Fruit fly (Drosophila melanogaster) whole organism, embryonic: ENCODE data around the gene mRpS9.

Experiments
- Adf1 ChIP-seq: fragments of 200-800 bp; sonication (Bioruptor generic); IDR thresholded peaks from 2 replicates; pipeline ENCODE4 v1.3.6; 2022; ENCODE audit warnings: missing biosample characterization, missing genetic modification characterization
- Awh ChIP-seq: fragments of 200-800 bp; sonication (Bioruptor generic); IDR thresholded peaks from 2 replicates; pipeline ENCODE4, ENCODE4 v1.3.6; 2022; ENCODE audit warnings: missing biosample characterization, missing genetic modification characterization
- Blimp-1 ChIP-seq: fragments of 200-800 bp; sonication (Bioruptor generic); optimal IDR thresholded peaks from 3 replicates; lab custom pipeline; 2018; ENCODE audit warnings: missing biosample characterization, missing genetic modification characterization, mild to moderate bottlenecking, moderate library complexity, missing genetic modification reagents
- BtbVII ChIP-seq: fragments of 200-800 bp; sonication (Bioruptor generic); optimal IDR thresholded peaks from 3 replicates; lab custom pipeline; 2017; ENCODE audit warnings: missing biosample characterization, mild to moderate bottlenecking, missing genetic modification characterization
- C15 ChIP-seq: fragments of 200-800 bp; sonication (Bioruptor generic); IDR thresholded peaks from 3 replicates; pipeline ENCODE4 v1.3.6; 2022; ENCODE audit warnings: missing biosample characterization, missing genetic modification characterization
- CG10959 ChIP-seq: fragments of 200-800 bp; sonication (Bioruptor generic); IDR thresholded peaks from 2 replicates; pipeline ENCODE4 v1.3.6; 2022; ENCODE audit warnings: missing biosample characterization, missing genetic modification characterization
- CG11085 ChIP-seq: fragments of 200-800 bp; sonication (Bioruptor generic); IDR thresholded peaks from 2 replicates; pipeline ENCODE4 v1.3.6; 2022; ENCODE audit warnings: missing biosample characterization, missing genetic modification characterization
- CG11456 ChIP-seq: fragments of 200-800 bp; sonication (Bioruptor generic); IDR thresholded peaks from 3 replicates; pipeline ENCODE4 v1.3.6; 2022; ENCODE audit warnings: missing biosample characterization, missing genetic modification characterization
- CG11723 ChIP-seq: fragments of 200-800 bp; sonication (Bioruptor generic); optimal IDR thresholded peaks from 2 replicates; lab custom pipeline; 2017; ENCODE audit warnings: missing biosample characterization, mild to moderate bottlenecking, missing genetic modification characterization
- CG12219 ChIP-seq: fragments of 200-800 bp; sonication (Bioruptor generic); optimal IDR thresholded peaks from 3 replicates; lab custom pipeline; 2018; ENCODE audit warnings: missing biosample characterization, mild to moderate bottlenecking, missing genetic modification characterization
- CG12942 ChIP-seq: fragments of 200-800 bp; sonication (Bioruptor generic); optimal IDR thresholded peaks from 3 replicates; lab custom pipeline; 2016; ENCODE audit warnings: missing biosample characterization, missing genetic modification characterization
- CG13287 ChIP-seq: fragments of 200-800 bp; sonication (Bioruptor generic); IDR thresholded peaks from 2 replicates; pipeline ENCODE4 v1.3.6; 2022; ENCODE audit warnings: missing biosample characterization, missing genetic modification characterization; ENCODE audit not compliant: partially characterized antibody
- CG14050 ChIP-seq: fragments of 200-800 bp; sonication (Bioruptor generic); IDR thresholded peaks from 3 replicates; pipeline ENCODE4 v1.3.6; 2022; ENCODE audit warnings: missing biosample characterization, missing genetic modification characterization
- CG1602 ChIP-seq: fragments of 200-800 bp; sonication (Bioruptor generic); optimal IDR thresholded peaks from 3 replicates; lab custom pipeline; 2016; ENCODE audit warnings: missing biosample characterization, missing genetic modification characterization
- CG16815 ChIP-seq: fragments of 200-800 bp; sonication (Bioruptor generic); optimal IDR thresholded peaks from 3 replicates; lab custom pipeline; 2017; ENCODE audit warnings: missing biosample characterization, mild to moderate bottlenecking, missing genetic modification characterization
- CG18476 ChIP-seq: fragments of 200-800 bp; sonication (Bioruptor generic); optimal IDR thresholded peaks from 2 replicates; lab custom pipeline; 2016; ENCODE audit warnings: missing biosample characterization, mild to moderate bottlenecking, missing genetic modification characterization
- CG2116 ChIP-seq: fragments of 200-800 bp; sonication (Bioruptor generic); optimal IDR thresholded peaks from 3 replicates; lab custom pipeline; 2018; ENCODE audit warnings: missing biosample characterization, mild to moderate bottlenecking, missing genetic modification characterization
- CG2678 ChIP-seq: fragments of 200-800 bp; sonication (Bioruptor generic); optimal IDR thresholded peaks from 3 replicates; lab custom pipeline; 2019; ENCODE audit warnings: missing biosample characterization, mild to moderate bottlenecking, missing genetic modification characterization, moderate library complexity
- CG2712 ChIP-seq: fragments of 200-800 bp; optimal IDR thresholded peaks from 3 replicates; lab custom pipeline; 2019; ENCODE audit warnings: missing biosample characterization, mild to moderate bottlenecking, missing genetic modification characterization, moderate library complexity
- CG34422 ChIP-seq: fragments of 200-800 bp; sonication (Bioruptor generic); IDR thresholded peaks from 3 replicates; pipeline ENCODE4 v1.3.6; 2022; ENCODE audit warnings: missing biosample characterization, missing genetic modification characterization
- CG4360 ChIP-seq: fragments of 200-800 bp; sonication (Bioruptor generic); IDR thresholded peaks from 2 replicates; pipeline ENCODE4 v1.3.6; 2022; ENCODE audit warnings: missing biosample characterization, missing genetic modification characterization
- CG4617 ChIP-seq: fragments of 200-800 bp; sonication (Bioruptor generic); optimal IDR thresholded peaks from 3 replicates; lab custom pipeline; 2016; ENCODE audit warnings: missing biosample characterization, missing genetic modification characterization, borderline replicate concordance
- CG8290 ChIP-seq, 3 experiments: fragments of 200-800 bp; sonication (Bioruptor generic); optimal IDR thresholded peaks; 2 replicates each; lab custom pipeline; 2016 to 2019; ENCODE audit warnings: missing biosample characterization in 3 of 3, missing genetic modification characterization in 3 of 3, mild to moderate bottlenecking in 2 of 3, moderate library complexity in 1 of 3
- CG8478 ChIP-seq: fragments of >200 bp; optimal IDR thresholded peaks from 2 replicates; lab custom pipeline; 2018
- Camta ChIP-seq: fragments of 200-800 bp; sonication (Bioruptor generic); optimal IDR thresholded peaks from 2 replicates; lab custom pipeline; 2016; ENCODE audit warnings: missing biosample characterization, missing genetic modification characterization
- Chrac-16 ChIP-seq: fragments of 200-800 bp; sonication (Bioruptor generic); optimal IDR thresholded peaks from 3 replicates; lab custom pipeline; 2016; ENCODE audit warnings: missing biosample characterization, missing genetic modification characterization
- Dfd ChIP-seq, 2 experiments: fragments of >200 bp; optimal IDR thresholded peaks; 2 replicates each; lab custom pipeline; 2017; ENCODE audit warnings: missing biosample characterization in 2 of 2, missing genetic modification characterization in 2 of 2
- Dip2 ChIP-seq: fragments of 200-800 bp; sonication (Bioruptor generic); IDR thresholded peaks from 2 replicates; pipeline ENCODE4 v1.3.6; 2022; ENCODE audit warnings: missing biosample characterization, missing genetic modification characterization
- Dp ChIP-seq: fragments of 200-800 bp; sonication (Bioruptor generic); optimal IDR thresholded peaks from 2 replicates; lab custom pipeline; 2018; ENCODE audit warnings: missing biosample characterization, mild to moderate bottlenecking, missing genetic modification characterization, moderate library complexity
- E2f1 ChIP-seq: fragments of 200-800 bp; sonication (Bioruptor generic); IDR thresholded peaks from 2 replicates; pipeline ENCODE4 v1.3.6; 2022; ENCODE audit warnings: missing biosample characterization, missing genetic modification characterization
- E2f2 ChIP-seq: fragments of 200-800 bp; sonication (Bioruptor generic); IDR thresholded peaks from 2 replicates; pipeline ENCODE4 v1.3.6; 2022; ENCODE audit warnings: missing biosample characterization, missing genetic modification characterization
- HmgZ ChIP-seq: fragments of 200-800 bp; sonication (Bioruptor generic); optimal IDR thresholded peaks from 2 replicates; lab custom pipeline; 2018; ENCODE audit warnings: missing biosample characterization, mild to moderate bottlenecking, missing genetic modification characterization
- Jarid2 ChIP-seq: fragments of 200-800 bp; sonication (Bioruptor generic); optimal IDR thresholded peaks from 3 replicates; lab custom pipeline; 2017; ENCODE audit warnings: mild to moderate bottlenecking, missing biosample characterization, missing genetic modification reagents, missing genetic modification characterization
- NC2β ChIP-seq: fragments of 200-800 bp; sonication (Bioruptor generic); optimal IDR thresholded peaks from 2 replicates; lab custom pipeline; 2016; ENCODE audit warnings: missing biosample characterization, missing genetic modification characterization
- Pdp1 ChIP-seq, 2 experiments: fragments of 200-800 bp; sonication (Bioruptor generic); optimal IDR thresholded peaks; 3 replicates each; lab custom pipeline; 2016; ENCODE audit warnings: missing biosample characterization in 2 of 2, missing genetic modification characterization in 2 of 2, mild to moderate bottlenecking in 1 of 2, moderate library complexity in 1 of 2
- Poxn ChIP-seq: fragments of 200-800 bp; sonication (Bioruptor generic); IDR thresholded peaks from 2 replicates; pipeline ENCODE4 v1.3.6; 2022; ENCODE audit warnings: missing biosample characterization, missing genetic modification characterization
- Six4 ChIP-seq: fragments of 200-800 bp; sonication (Bioruptor generic); optimal IDR thresholded peaks from 2 replicates; lab custom pipeline; 2016; ENCODE audit warnings: missing biosample characterization, missing genetic modification characterization
- ac ChIP-seq: fragments of 200-800 bp; sonication (Bioruptor generic); optimal IDR thresholded peaks from 3 replicates; lab custom pipeline; 2017; ENCODE audit warnings: missing biosample characterization, mild to moderate bottlenecking, missing genetic modification characterization
- chinmo ChIP-seq: fragments of 200-800 bp; sonication (Bioruptor generic); IDR thresholded peaks from 4 replicates; pipeline ENCODE4 v1.3.6; 2022; ENCODE audit warnings: missing biosample characterization, missing genetic modification characterization; ENCODE audit not compliant: partially characterized antibody
- ftz-f1 ChIP-seq: fragments of 200-800 bp; sonication (Bioruptor generic); optimal IDR thresholded peaks from 2 replicates; lab custom pipeline; 2016; ENCODE audit warnings: missing biosample characterization, missing genetic modification characterization
- gsb ChIP-seq: fragments of 200-800 bp; sonication (Bioruptor generic); IDR thresholded peaks from 2 replicates; pipeline ENCODE4 v1.3.6; 2022; ENCODE audit warnings: missing biosample characterization, missing genetic modification characterization
- kah ChIP-seq: fragments of 200-800 bp; sonication (Bioruptor generic); optimal IDR thresholded peaks from 2 replicates; lab custom pipeline; 2018; ENCODE audit warnings: missing biosample characterization, mild to moderate bottlenecking, missing genetic modification characterization
- lbe ChIP-seq: fragments of 200-800 bp; sonication (Bioruptor generic); optimal IDR thresholded peaks from 2 replicates; lab custom pipeline; 2016; ENCODE audit warnings: missing biosample characterization, mild to moderate bottlenecking, missing genetic modification characterization
- maf-S ChIP-seq: fragments of 200-800 bp; sonication (Bioruptor generic); optimal IDR thresholded peaks from 2 replicates; lab custom pipeline; 2016; ENCODE audit warnings: missing biosample characterization, missing genetic modification characterization
- nom ChIP-seq: fragments of 200-800 bp; sonication (Bioruptor generic); optimal IDR thresholded peaks from 2 replicates; lab custom pipeline; 2017; ENCODE audit warnings: missing biosample characterization, missing genetic modification characterization, mild to moderate bottlenecking, moderate library complexity, missing genetic modification reagents
- shn ChIP-seq: fragments of 200-800 bp; sonication (Bioruptor generic); optimal IDR thresholded peaks from 3 replicates; lab custom pipeline; 2016; ENCODE audit warnings: missing biosample characterization, missing genetic modification characterization
- sqz ChIP-seq: fragments of 200-800 bp; sonication (Bioruptor generic); optimal IDR thresholded peaks from 3 replicates; lab custom pipeline; 2018; ENCODE audit warnings: missing biosample characterization, mild to moderate bottlenecking, missing genetic modification characterization
- sug ChIP-seq: fragments of 200-800 bp; optimal IDR thresholded peaks from 2 replicates; lab custom pipeline; 2019; ENCODE audit warnings: missing biosample characterization, mild to moderate bottlenecking, missing genetic modification characterization, moderate library complexity
- unpg ChIP-seq: fragments of 200-800 bp; sonication (Bioruptor generic); optimal IDR thresholded peaks from 3 replicates; lab custom pipeline; 2018; ENCODE audit warnings: missing biosample characterization, mild to moderate bottlenecking, missing genetic modification characterization, moderate library complexity

The mRpS9 gene

dm6 chr3R:7886859-7887190 is 15.6 kb downstream of the mRpS9 start, which contains the start of gene ArgRS-m (continued):
- TF ChIP-seq Dfd (GFP tag; optimal IDR thresholded peaks at IDR 0.05; lab: Kevin White, UChicago) (no peak), chinmo (GFP tag; lab: Robert Waterston, UW) (no peak), kah (GFP tag; lab: Kevin White, UChicago) (no peak), HmgZ (tag; lab: Kevin White, UChicago) (peak; percentile 65), shn (GFP tag; lab: Kevin White, UChicago) (peak; percentile 52)
- TF ChIP-seq, all 482 proteins: peak for 213

- TF ChIP-seq CG4360 (GFP tag; lab: Robert Waterston, UW) (no peak), gsb (GFP tag; lab: Robert Waterston, UW) (no peak), C15 (GFP tag; lab: Robert Waterston, UW) (no peak), CG2678 (tag; lab: Kevin White, UChicago) (no peak), Camta (no peak), CG18476 (GFP tag; lab: Kevin White, UChicago) (no peak), CG2116 (GFP tag; lab: Kevin White, UChicago) (no peak), Dip2 (GFP tag; lab: Robert Waterston, UW) (no peak), unpg (GFP tag; lab: Kevin White, UChicago) (no peak), sqz (GFP tag; lab: Kevin White, UChicago) (no peak), CG11456 (no peak), CG8478 (lab: Kevin White, UChicago) (peak; percentile 28), maf-S (GFP tag; lab: Kevin White, UChicago) (no peak), ac (GFP tag; lab: Kevin White, UChicago) (no peak), NC2β (GFP tag; lab: Kevin White, UChicago) (no peak), Blimp-1 (GFP tag; lab: Kevin White, UChicago) (no peak), CG14050 (GFP tag; lab: Robert Waterston, UW) (no peak), CG34422 (GFP tag; lab: Robert Waterston, UW) (0 out of 3 replicates have a peak, but pooled peaks have one; percentile 12), E2f2 (GFP tag; lab: Robert Waterston, UW) (no peak), sug (no peak), CG11085 (GFP tag; lab: Robert Waterston, UW) (no peak), nom (peak; percentile 43), Awh (GFP tag; lab: Robert Waterston, UW) (no peak), Adf1 (GFP tag; lab: Robert Waterston, UW) (peak; percentile 84), CG11723 (GFP tag; lab: Kevin White, UChicago) (peak; percentile 25), CG16815 (GFP tag; lab: Kevin White, UChicago) (no peak), BtbVII (no peak), CG8290 (GFP tag; optimal IDR thresholded peaks at IDR 0.05; lab: Kevin White, UChicago) (no peak), CG8290 (tag; optimal IDR thresholded peaks at IDR 0.05; lab: Kevin White, UChicago) (peak in 1 of 2 experiments; percentile 33), lbe (no peak), CG12942 (GFP tag; lab: Kevin White, UChicago) (no peak), ftz-f1 (no peak), E2f1 (no peak), CG1602 (GFP tag; lab: Kevin White, UChicago) (no peak), Six4 (GFP tag; lab: Kevin White, UChicago) (no peak), CG4617 (GFP tag; lab: Kevin White, UChicago) (no peak), CG12219 (no peak), Poxn (no peak), CG2712 (tag; lab: Kevin White, UChicago) (no peak), Pdp1 (GFP tag; optimal IDR thresholded peaks at IDR 0.05; lab: Kevin White, UChicago) (peak in 1 of 2 experiments; percentile 42), Jarid2 (peak; percentile 78), Chrac-16 (no peak), CG10959 (GFP tag; lab: Robert Waterston, UW) (no peak), Dp (GFP tag; lab: Kevin White, UChicago) (no peak), CG13287 (GFP tag; lab: Robert Waterston, UW) (no peak)
Observed at dm6 chr3R:7886167-7886858, 16.2 kb downstream of the mRpS9 start, which contains the start of gene CG17816. CG17816 (minus strand) TSS chr3R:7886733.
